Fruit fly (Drosophila melanogaster): ENCODE results near the gene CG5096.

dm6 chr2L:10339212-10339721 lies 42.8 kb upstream of the CG5096 start, which contains the start of gene SamDC:
- TF ChIP-seq CG12605 (GFP tag; IDR thresholded peaks at IDR 0.05) (0 out of 2 replicates have a peak, but pooled peaks have one; percentile 23), EcR (GFP tag; optimal IDR thresholded peaks at IDR 0.05) (no peak), CG13204 (GFP tag; optimal IDR thresholded peaks at IDR 0.05) (no peak), rn (GFP tag; IDR thresholded peaks at IDR 0.05) (no peak), CG14655 (GFP tag; optimal IDR thresholded peaks at IDR 0.05) (no peak), CG9948 (tag; optimal IDR thresholded peaks at IDR 0.05) (peak; percentile 3), Pif1B (GFP tag; optimal IDR thresholded peaks at IDR 0.05) (no peak), CG17806 (tag; optimal IDR thresholded peaks at IDR 0.05) (no peak), Snoo (tag; optimal IDR thresholded peaks at IDR 0.05) (peak; percentile 25), D1 (tag; optimal IDR thresholded peaks at IDR 0.05) (no peak), CG32121 (GFP tag; IDR thresholded peaks at IDR 0.05) (peak; percentile 11; the same call in 1 of the 2 replicates), Ets98B (GFP tag; IDR thresholded peaks at IDR 0.05) (peak; percentile 36; the same call in 1 of the 2 replicates), CG8159 (tag; optimal IDR thresholded peaks at IDR 0.05) (peak; percentile 39)
